Fruit fly (Drosophila melanogaster) whole organism: ENCODE data around the gene Trf4-1.

Experiments used
- CG8478 ChIP-seq: fragments of >200 bp; optimal IDR thresholded peaks from 2 replicates; lab custom pipeline; 2018; ENCODE audit warnings: inconsistent platforms
- Dll ChIP-seq: fragments of >200 bp; optimal IDR thresholded peaks from 2 replicates; lab custom pipeline; 2017
- pan ChIP-seq: fragments of >200 bp; optimal IDR thresholded peaks from 2 replicates; lab custom pipeline; 2017
- psq ChIP-seq: fragments of >200 bp; optimal IDR thresholded peaks from 2 replicates; lab custom pipeline; 2017
- usp ChIP-seq: fragments of >200 bp; optimal IDR thresholded peaks from 2 replicates; lab custom pipeline; 2017; ENCODE audit warnings: missing biosample characterization, missing genetic modification characterization, mixed read lengths

- no peak for TF ChIP-seq pan
- no peak for TF ChIP-seq psq (lab: Kevin White, UChicago)
- TF ChIP-seq Dll (lab: Kevin White, UChicago), result no peak
- no peak for TF ChIP-seq usp
- no peak for TF ChIP-seq CG8478 (lab: Kevin White, UChicago)
Observed at dm6 chrX:8521492-8521891, 38.6 kb upstream of the Trf4-1 start.
